Fruit fly (Drosophila melanogaster) whole organism, embryonic: Measurements from ENCODE around the gene COX5B.

Source experiments
- Ada2b ChIP-seq: fragments of 200-800 bp; sonication (Bioruptor generic); IDR thresholded peaks from 2 replicates; pipeline ENCODE4 v1.3.6; 2022; ENCODE audit warnings: missing biosample characterization, missing genetic modification characterization
- Atf3 ChIP-seq: fragments of 200-800 bp; sonication (Bioruptor generic); optimal IDR thresholded peaks from 3 replicates; lab custom pipeline; 2016; ENCODE audit warnings: missing biosample characterization, missing genetic modification characterization
- B-H2 ChIP-seq: fragments of 200-800 bp; sonication (Bioruptor generic); optimal IDR thresholded peaks from 2 replicates; lab custom pipeline; 2018; ENCODE audit warnings: missing biosample characterization, mild to moderate bottlenecking, missing genetic modification characterization
- CG12071 ChIP-seq: fragments of 200-800 bp; sonication (Bioruptor generic); optimal IDR thresholded peaks from 3 replicates; lab custom pipeline; 2018; ENCODE audit warnings: missing biosample characterization, mild to moderate bottlenecking, missing genetic modification characterization
- CG12104 ChIP-seq: fragments of 200-800 bp; sonication (Bioruptor generic); optimal IDR thresholded peaks from 3 replicates; lab custom pipeline; 2016; ENCODE audit warnings: missing biosample characterization, missing genetic modification characterization
- CG16813 ChIP-seq: fragments of 200-800 bp; sonication (Bioruptor generic); IDR thresholded peaks from 3 replicates; pipeline ENCODE4 v1.3.6; 2022; ENCODE audit warnings: missing biosample characterization, missing genetic modification characterization; ENCODE audit not compliant: partially characterized antibody
- CG17612 ChIP-seq: fragments of 200-800 bp; sonication (Bioruptor generic); IDR thresholded peaks from 2 replicates; pipeline ENCODE4 v1.3.6; 2022; ENCODE audit warnings: missing biosample characterization, missing genetic modification characterization
- CG17802 ChIP-seq: fragments of 200-800 bp; sonication (Bioruptor generic); optimal IDR thresholded peaks from 2 replicates; lab custom pipeline; 2018; ENCODE audit warnings: missing biosample characterization, mild to moderate bottlenecking, missing genetic modification characterization, moderate library complexity
- CG2129 ChIP-seq: fragments of 200-800 bp; sonication (Bioruptor generic); IDR thresholded peaks from 2 replicates; pipeline ENCODE4 v1.3.6; 2022; ENCODE audit warnings: missing biosample characterization, missing genetic modification characterization; ENCODE audit not compliant: partially characterized antibody
- CG2678 ChIP-seq: fragments of 200-800 bp; sonication (Bioruptor generic); optimal IDR thresholded peaks from 3 replicates; lab custom pipeline; 2019; ENCODE audit warnings: missing biosample characterization, mild to moderate bottlenecking, missing genetic modification characterization, moderate library complexity
- CG32532 ChIP-seq: fragments of 200-800 bp; sonication (Bioruptor generic); IDR thresholded peaks from 2 replicates; pipeline ENCODE4 v1.3.6; 2022; ENCODE audit warnings: missing biosample characterization, missing genetic modification characterization
- CG32772 ChIP-seq: fragments of 200-800 bp; sonication (Bioruptor generic); IDR thresholded peaks from 2 replicates; pipeline ENCODE4 v1.3.6; 2022; ENCODE audit warnings: missing biosample characterization, missing genetic modification characterization
- CG33213 ChIP-seq: fragments of 200-800 bp; sonication (Bioruptor generic); optimal IDR thresholded peaks from 3 replicates; lab custom pipeline; 2016; ENCODE audit warnings: missing biosample characterization, missing genetic modification characterization
- CG4707 ChIP-seq: fragments of 200-800 bp; sonication (Bioruptor generic); optimal IDR thresholded peaks from 2 replicates; lab custom pipeline; 2018; ENCODE audit warnings: missing biosample characterization, mild to moderate bottlenecking, missing genetic modification characterization, moderate library complexity
- CG5953 ChIP-seq: fragments of 200-800 bp; sonication (Bioruptor generic); IDR thresholded peaks from 2 replicates; pipeline ENCODE4 v1.3.6; 2022; ENCODE audit warnings: missing biosample characterization, missing genetic modification characterization
- CG7271 ChIP-seq: fragments of 200-800 bp; sonication (Bioruptor generic); optimal IDR thresholded peaks from 2 replicates; lab custom pipeline; 2018; ENCODE audit warnings: missing biosample characterization, mild to moderate bottlenecking, missing genetic modification characterization, moderate library complexity
- CG8290 ChIP-seq, 3 experiments: fragments of 200-800 bp; sonication (Bioruptor generic); optimal IDR thresholded peaks; 2 replicates each; lab custom pipeline; 2016 to 2019; ENCODE audit warnings: missing biosample characterization in 3 of 3, missing genetic modification characterization in 3 of 3, mild to moderate bottlenecking in 2 of 3, moderate library complexity in 1 of 3
- CG8478 ChIP-seq: fragments of >200 bp; optimal IDR thresholded peaks from 2 replicates; lab custom pipeline; 2018
- CTCF ChIP-seq: fragments of 200-800 bp; sonication (Bioruptor generic); optimal IDR thresholded peaks from 2 replicates; lab custom pipeline; 2017; ENCODE audit warnings: missing biosample characterization, mild to moderate bottlenecking, missing genetic modification characterization, moderate library complexity
- Chrac-16 ChIP-seq: fragments of 200-800 bp; sonication (Bioruptor generic); optimal IDR thresholded peaks from 3 replicates; lab custom pipeline; 2016; ENCODE audit warnings: missing biosample characterization, missing genetic modification characterization
- Doc2 ChIP-seq: fragments of 200-800 bp; sonication (Bioruptor generic); IDR thresholded peaks from 2 replicates; pipeline ENCODE4 v1.3.6; 2022; ENCODE audit warnings: missing biosample characterization, missing genetic modification characterization
- Ets97D ChIP-seq: fragments of 200-800 bp; sonication (Bioruptor generic); optimal IDR thresholded peaks from 3 replicates; lab custom pipeline; 2016; ENCODE audit warnings: missing biosample characterization, missing genetic modification characterization
- H15 ChIP-seq: fragments of 200-800 bp; sonication (Bioruptor generic); IDR thresholded peaks from 3 replicates; pipeline ENCODE4 v1.3.6; 2022; ENCODE audit warnings: missing biosample characterization, missing genetic modification characterization
- Hmr ChIP-seq: fragments of 200-800 bp; sonication (Bioruptor generic); optimal IDR thresholded peaks from 3 replicates; lab custom pipeline; 2017; ENCODE audit warnings: mild to moderate bottlenecking, missing biosample characterization, missing genetic modification reagents, missing genetic modification characterization
- Max ChIP-seq: fragments of 200-800 bp; sonication (Bioruptor generic); optimal IDR thresholded peaks from 2 replicates; lab custom pipeline; 2016; ENCODE audit warnings: missing biosample characterization, mild to moderate bottlenecking, missing genetic modification characterization
- ase ChIP-seq: fragments of 200-800 bp; sonication (Bioruptor generic); IDR thresholded peaks from 3 replicates; pipeline ENCODE4 v1.3.6; 2022; ENCODE audit warnings: missing biosample characterization, missing genetic modification characterization
- bbx ChIP-seq: fragments of 200-800 bp; sonication (Bioruptor generic); IDR thresholded peaks from 2 replicates; pipeline ENCODE4 v1.3.6; 2022; ENCODE audit warnings: missing biosample characterization, missing genetic modification characterization; ENCODE audit not compliant: partially characterized antibody
- btn ChIP-seq: fragments of 200-800 bp; sonication (Bioruptor generic); optimal IDR thresholded peaks from 2 replicates; lab custom pipeline; 2016; ENCODE audit warnings: missing biosample characterization, missing genetic modification characterization
- gce ChIP-seq: fragments of 200-800 bp; sonication (Bioruptor generic); IDR thresholded peaks from 3 replicates; pipeline ENCODE4 v1.3.6; 2022; ENCODE audit warnings: missing biosample characterization, missing genetic modification characterization
- hb ChIP-seq: fragments of 200-800 bp; sonication (Bioruptor generic); IDR thresholded peaks from 3 replicates; pipeline ENCODE4 v1.3.6; 2022; ENCODE audit warnings: missing biosample characterization, missing genetic modification characterization; ENCODE audit not compliant: partially characterized antibody
- kah ChIP-seq: fragments of 200-800 bp; sonication (Bioruptor generic); optimal IDR thresholded peaks from 2 replicates; lab custom pipeline; 2018; ENCODE audit warnings: missing biosample characterization, mild to moderate bottlenecking, missing genetic modification characterization
- ken ChIP-seq: fragments of 200-800 bp; sonication (Bioruptor generic); IDR thresholded peaks from 3 replicates; pipeline ENCODE4 v1.3.6; 2022; ENCODE audit warnings: missing biosample characterization, missing genetic modification characterization
- kni ChIP-seq: fragments of 200-800 bp; sonication (Bioruptor generic); optimal IDR thresholded peaks from 3 replicates; lab custom pipeline; 2017; ENCODE audit warnings: mild to moderate bottlenecking, missing biosample characterization, missing genetic modification reagents, missing genetic modification characterization
- pb ChIP-seq: fragments of 200-800 bp; sonication (Bioruptor generic); optimal IDR thresholded peaks from 3 replicates; lab custom pipeline; 2016; ENCODE audit warnings: missing biosample characterization, missing genetic modification characterization
- seq ChIP-seq: fragments of 200-800 bp; sonication (Bioruptor generic); IDR thresholded peaks from 2 replicates; pipeline ENCODE4 v1.3.6; 2022; ENCODE audit warnings: missing biosample characterization, missing genetic modification characterization
- ssp ChIP-seq: fragments of 200-800 bp; sonication (Bioruptor generic); IDR thresholded peaks from 2 replicates; pipeline ENCODE4 v1.3.6; 2022; ENCODE audit warnings: missing biosample characterization, missing genetic modification characterization
- zen2 ChIP-seq: fragments of 200-800 bp; sonication (Bioruptor generic); IDR thresholded peaks from 3 replicates; pipeline ENCODE4 v1.3.6; 2022; ENCODE audit warnings: missing biosample characterization, missing genetic modification characterization; ENCODE audit not compliant: partially characterized antibody

COX5B gene

dm6 chr2L:6566020-6566687, 8.6 kb downstream of the COX5B start, which contains the start of gene CG13766 (continued):
- TF ChIP-seq Ada2b (no peak), B-H2 (no peak), pb (GFP tag; lab: Kevin White, UChicago) (no peak), Atf3 (GFP tag; lab: Kevin White, UChicago) (no peak), zen2 (peak; percentile 85), CG4707 (GFP tag; lab: Kevin White, UChicago) (no peak), CG2129 (GFP tag; lab: Robert Waterston, UW) (no peak), CG5953 (GFP tag; lab: Robert Waterston, UW) (no peak), kni (GFP tag; lab: Kevin White, UChicago) (no peak), gce (GFP tag; lab: Robert Waterston, UW) (no peak), CG16813 (GFP tag; lab: Robert Waterston, UW) (peak; percentile 96), H15 (GFP tag; lab: Robert Waterston, UW) (no peak), CG12071 (GFP tag; lab: Kevin White, UChicago) (no peak), hb (GFP tag; lab: Robert Waterston, UW) (peak; percentile 97), bbx (GFP tag; lab: Robert Waterston, UW) (peak; percentile 90), Doc2 (GFP tag; lab: Robert Waterston, UW) (no peak), Chrac-16 (no peak), CG32772 (GFP tag; lab: Robert Waterston, UW) (no peak)

DNA sequence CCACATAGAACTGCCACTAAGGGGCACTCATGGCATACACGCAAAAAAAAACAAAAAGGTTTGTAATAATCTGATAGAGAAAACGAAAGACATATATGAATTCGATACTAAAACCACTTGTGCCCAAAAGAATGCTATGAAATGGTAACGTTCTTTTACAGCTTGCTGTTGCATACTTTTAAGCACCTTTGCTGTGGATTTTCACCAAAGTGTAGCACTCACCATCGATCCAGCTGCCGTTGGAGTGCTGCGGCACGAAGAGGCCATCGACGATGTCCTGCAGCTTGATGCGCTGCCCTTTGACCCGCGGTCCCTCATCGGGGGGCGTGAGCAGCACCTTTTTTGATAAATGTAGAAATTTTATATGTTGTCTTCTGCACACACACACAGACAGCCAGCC, 21.4 kb downstream of the COX5B start:
- TF ChIP-seq btn (GFP tag; lab: Kevin White, UChicago) (no peak), CG12104 (GFP tag; lab: Kevin White, UChicago) (no peak), CG8290 (GFP tag; optimal IDR thresholded peaks at IDR 0.05; lab: Kevin White, UChicago) (peak; percentile 75), CG8290 (tag; optimal IDR thresholded peaks at IDR 0.05; lab: Kevin White, UChicago) (peak in 1 of 2 experiments; percentile 52), CG17612 (GFP tag; lab: Robert Waterston, UW) (peak; percentile 74)

DNA sequence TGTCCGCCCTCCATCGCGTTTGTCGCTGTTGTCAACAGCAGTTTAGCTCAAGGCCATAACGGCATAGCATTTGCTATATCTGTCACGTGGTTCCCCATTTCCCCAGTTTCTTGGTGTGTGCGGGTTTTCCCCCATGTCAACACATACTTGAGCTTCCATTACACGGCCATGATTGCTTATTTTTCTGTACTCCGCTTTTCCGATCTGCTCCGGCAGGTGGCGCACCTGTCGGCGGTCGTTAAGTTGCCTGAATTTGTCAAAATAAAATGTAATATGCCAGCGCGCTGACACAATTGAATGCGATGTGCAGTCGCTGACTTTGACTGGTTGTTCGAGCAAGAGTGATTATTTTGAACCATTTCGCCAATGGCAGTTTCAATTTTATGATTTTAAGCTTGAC, 26.7 kb downstream of the COX5B start:
- TF ChIP-seq kah (GFP tag; lab: Kevin White, UChicago) (no peak), CG32532 (GFP tag; lab: Robert Waterston, UW) (no peak), seq (GFP tag; lab: Robert Waterston, UW) (no peak), ase (GFP tag; lab: Robert Waterston, UW) (no peak), ken (GFP tag; lab: Robert Waterston, UW) (peak; percentile 40; the same call in 1 of the 3 replicates), CG17802 (no peak), CG33213 (GFP tag; lab: Kevin White, UChicago) (no peak), Hmr (GFP tag; lab: Kevin White, UChicago) (no peak), ssp (GFP tag; lab: Robert Waterston, UW) (no peak), CG7271 (tag; lab: Kevin White, UChicago) (no peak), CG8478 (lab: Kevin White, UChicago) (peak; percentile 55), Max (no peak), CG2678 (tag; lab: Kevin White, UChicago) (no peak), CTCF (GFP tag; lab: Kevin White, UChicago) (peak; percentile 79), Ets97D (GFP tag; lab: Kevin White, UChicago) (no peak)
- TF ChIP-seq, all 482 proteins: peak for 3
